Fruit fly (Drosophila melanogaster) whole organism, embryonic: Measurements from ENCODE around the gene Mbs.

Source experiments
- ATbp ChIP-seq: fragments of 200-800 bp; sonication (Bioruptor generic); optimal IDR thresholded peaks from 2 replicates; lab custom pipeline; 2017; ENCODE audit warnings: missing biosample characterization, mild to moderate bottlenecking, missing genetic modification characterization, missing genetic modification reagents
- BEAF-32 ChIP-seq: fragments of 200-800 bp; sonication (Bioruptor generic); optimal IDR thresholded peaks from 3 replicates; lab custom pipeline; 2017; ENCODE audit warnings: missing biosample characterization, missing genetic modification characterization, mild to moderate bottlenecking, moderate library complexity, missing genetic modification reagents
- CG11456 ChIP-seq: fragments of 200-800 bp; sonication (Bioruptor generic); IDR thresholded peaks from 3 replicates; pipeline ENCODE4 v1.3.6; 2022; ENCODE audit warnings: missing biosample characterization, missing genetic modification characterization
- CG1233 ChIP-seq: fragments of 200-800 bp; sonication (Bioruptor generic); optimal IDR thresholded peaks from 4 replicates; lab custom pipeline; 2018; ENCODE audit warnings: missing biosample characterization, mild to moderate bottlenecking, missing genetic modification characterization
- CG12769 ChIP-seq: fragments of 200-800 bp; sonication (Bioruptor generic); optimal IDR thresholded peaks from 2 replicates; lab custom pipeline; 2019; ENCODE audit warnings: missing biosample characterization, mild to moderate bottlenecking, missing genetic modification characterization, moderate library complexity
- CG13624 ChIP-seq: fragments of 200-800 bp; sonication (Bioruptor generic); optimal IDR thresholded peaks from 2 replicates; lab custom pipeline; 2016; ENCODE audit warnings: missing biosample characterization, missing genetic modification characterization
- CG13894 ChIP-seq: fragments of 200-800 bp; sonication (Bioruptor generic); optimal IDR thresholded peaks from 3 replicates; lab custom pipeline; 2018; ENCODE audit warnings: missing biosample characterization, mild to moderate bottlenecking, missing genetic modification characterization, moderate library complexity
- CG14441 ChIP-seq: fragments of 200-800 bp; sonication (Bioruptor generic); IDR thresholded peaks from 2 replicates; pipeline ENCODE4 v1.3.6; 2022; ENCODE audit warnings: missing biosample characterization, missing genetic modification characterization
- CG14965 ChIP-seq: fragments of 200-800 bp; sonication (Bioruptor generic); optimal IDR thresholded peaks from 2 replicates; lab custom pipeline; 2016; ENCODE audit warnings: missing biosample characterization, missing genetic modification characterization, borderline replicate concordance
- CG15601 ChIP-seq: fragments of 200-800 bp; sonication (Bioruptor generic); optimal IDR thresholded peaks from 3 replicates; lab custom pipeline; 2019; ENCODE audit warnings: missing biosample characterization, mild to moderate bottlenecking, missing genetic modification characterization, moderate library complexity
- CG15696 ChIP-seq: fragments of 200-800 bp; sonication (Bioruptor generic); optimal IDR thresholded peaks from 2 replicates; lab custom pipeline; 2019; ENCODE audit warnings: missing biosample characterization, mild to moderate bottlenecking, missing genetic modification characterization, moderate library complexity
- CG17361 ChIP-seq: fragments of 200-800 bp; sonication (Bioruptor generic); IDR thresholded peaks from 3 replicates; pipeline ENCODE4 v1.3.6; 2022; ENCODE audit warnings: missing biosample characterization, missing genetic modification characterization
- CG17912 ChIP-seq: fragments of 200-800 bp; sonication (Bioruptor generic); optimal IDR thresholded peaks from 2 replicates; lab custom pipeline; 2018; ENCODE audit warnings: missing biosample characterization, mild to moderate bottlenecking, missing genetic modification characterization
- CG2116 ChIP-seq: fragments of 200-800 bp; sonication (Bioruptor generic); optimal IDR thresholded peaks from 3 replicates; lab custom pipeline; 2018; ENCODE audit warnings: missing biosample characterization, mild to moderate bottlenecking, missing genetic modification characterization
- CG2889 ChIP-seq: fragments of 200-800 bp; sonication (Bioruptor generic); IDR thresholded peaks from 3 replicates; pipeline ENCODE4 v1.3.6; 2022; ENCODE audit warnings: missing biosample characterization, missing genetic modification characterization
- CG32532 ChIP-seq: fragments of 200-800 bp; sonication (Bioruptor generic); IDR thresholded peaks from 2 replicates; pipeline ENCODE4 v1.3.6; 2022; ENCODE audit warnings: missing biosample characterization, missing genetic modification characterization
- CG3281 ChIP-seq: fragments of 200-800 bp; sonication (Bioruptor generic); optimal IDR thresholded peaks from 3 replicates; lab custom pipeline; 2017; ENCODE audit warnings: missing biosample characterization, mild to moderate bottlenecking, missing genetic modification characterization
- CG4360 ChIP-seq: fragments of 200-800 bp; sonication (Bioruptor generic); IDR thresholded peaks from 2 replicates; pipeline ENCODE4 v1.3.6; 2022; ENCODE audit warnings: missing biosample characterization, missing genetic modification characterization
- CG4707 ChIP-seq: fragments of 200-800 bp; sonication (Bioruptor generic); optimal IDR thresholded peaks from 2 replicates; lab custom pipeline; 2018; ENCODE audit warnings: missing biosample characterization, mild to moderate bottlenecking, missing genetic modification characterization, moderate library complexity
- CG6654 ChIP-seq: fragments of 200-800 bp; sonication (Bioruptor generic); optimal IDR thresholded peaks from 2 replicates; lab custom pipeline; 2017; ENCODE audit warnings: missing biosample characterization, mild to moderate bottlenecking, missing genetic modification characterization
- CG8944 ChIP-seq: fragments of 200-800 bp; sonication (Bioruptor generic); optimal IDR thresholded peaks from 3 replicates; lab custom pipeline; 2016; ENCODE audit warnings: missing biosample characterization, missing genetic modification characterization
- CG9609 ChIP-seq: fragments of 200-800 bp; sonication (Bioruptor generic); optimal IDR thresholded peaks from 3 replicates; lab custom pipeline; 2016; ENCODE audit warnings: missing biosample characterization, missing genetic modification characterization
- Dad ChIP-seq: fragments of 200-800 bp; sonication (Bioruptor generic); optimal IDR thresholded peaks from 3 replicates; lab custom pipeline; 2016; ENCODE audit warnings: missing biosample characterization, missing genetic modification characterization
- Dbx ChIP-seq: fragments of 200-800 bp; sonication (Bioruptor generic); IDR thresholded peaks from 3 replicates; pipeline ENCODE4 v1.3.6; 2022; ENCODE audit warnings: missing biosample characterization, missing genetic modification characterization
- Dll ChIP-seq: fragments of 200-800 bp; sonication (Bioruptor generic); IDR thresholded peaks from 4 replicates; pipeline ENCODE4 v1.3.6; 2022; ENCODE audit warnings: missing biosample characterization, missing genetic modification characterization; ENCODE audit not compliant: partially characterized antibody
- H2.0 ChIP-seq: fragments of 200-800 bp; sonication (Bioruptor generic); IDR thresholded peaks from 2 replicates; pipeline ENCODE4 v1.3.6; 2022; ENCODE audit warnings: missing biosample characterization, missing genetic modification characterization
- Jarid2 ChIP-seq: fragments of 200-800 bp; sonication (Bioruptor generic); optimal IDR thresholded peaks from 3 replicates; lab custom pipeline; 2017; ENCODE audit warnings: mild to moderate bottlenecking, missing biosample characterization, missing genetic modification reagents, missing genetic modification characterization
- Mad ChIP-seq: fragments of 200-800 bp; sonication (Bioruptor generic); optimal IDR thresholded peaks from 2 replicates; lab custom pipeline; 2016; ENCODE audit warnings: missing biosample characterization, missing genetic modification characterization
- PHDP ChIP-seq: fragments of 200-800 bp; sonication (Bioruptor generic); optimal IDR thresholded peaks from 3 replicates; lab custom pipeline; 2018; ENCODE audit warnings: missing biosample characterization, mild to moderate bottlenecking, missing genetic modification characterization, moderate library complexity
- Rx ChIP-seq: fragments of 200-800 bp; sonication (Bioruptor generic); IDR thresholded peaks from 2 replicates; pipeline ENCODE4 v1.3.6; 2022; ENCODE audit warnings: missing biosample characterization, missing genetic modification characterization
- Sox102F ChIP-seq: fragments of 200-800 bp; sonication (Bioruptor generic); optimal IDR thresholded peaks from 2 replicates; lab custom pipeline; 2018; ENCODE audit warnings: missing biosample characterization, mild to moderate bottlenecking, missing genetic modification characterization, moderate library complexity
- Usf ChIP-seq: fragments of 200-800 bp; sonication (Bioruptor generic); optimal IDR thresholded peaks from 2 replicates; lab custom pipeline; 2017; ENCODE audit warnings: missing genotype, missing biosample characterization, missing genetic modification characterization
- ase ChIP-seq: fragments of 200-800 bp; sonication (Bioruptor generic); IDR thresholded peaks from 3 replicates; pipeline ENCODE4 v1.3.6; 2022; ENCODE audit warnings: missing biosample characterization, missing genetic modification characterization
- bsh ChIP-seq, 2 experiments: fragments of 200-800 bp; sonication (Bioruptor generic); optimal IDR thresholded peaks; 2 replicates each; lab custom pipeline; 2017 to 2018; ENCODE audit warnings: mild to moderate bottlenecking in 2 of 2, missing biosample characterization in 2 of 2, missing genetic modification characterization in 2 of 2, moderate library complexity in 1 of 2
- cas ChIP-seq: fragments of 200-800 bp; sonication (Bioruptor generic); IDR thresholded peaks from 2 replicates; pipeline ENCODE4 v1.3.6; 2022; ENCODE audit warnings: missing biosample characterization, missing genetic modification characterization
- cato ChIP-seq: fragments of 200-800 bp; sonication (Bioruptor generic); optimal IDR thresholded peaks from 2 replicates; lab custom pipeline; 2016; ENCODE audit warnings: missing biosample characterization, missing genetic modification characterization, borderline replicate concordance
- chif ChIP-seq, 2 experiments: fragments of 200-800 bp; sonication (Bioruptor generic); optimal IDR thresholded peaks; 3 replicates each; lab custom pipeline; 2016; ENCODE audit warnings: missing biosample characterization in 2 of 2, missing genetic modification characterization in 2 of 2
- danr ChIP-seq: fragments of 200-800 bp; sonication (Bioruptor generic); IDR thresholded peaks from 2 replicates; pipeline ENCODE4 v1.3.6; 2022; ENCODE audit warnings: missing biosample characterization, missing genetic modification characterization
- ewg ChIP-seq: fragments of 200-800 bp; sonication (Bioruptor generic); optimal IDR thresholded peaks from 3 replicates; lab custom pipeline; 2017; ENCODE audit warnings: mild to moderate bottlenecking, missing biosample characterization, missing genetic modification reagents, missing genetic modification characterization
- fd102C ChIP-seq: fragments of 200-800 bp; sonication (Bioruptor generic); optimal IDR thresholded peaks from 2 replicates; lab custom pipeline; 2018; ENCODE audit warnings: missing biosample characterization, mild to moderate bottlenecking, missing genetic modification characterization, moderate library complexity
- fu2 ChIP-seq: fragments of 200-800 bp; sonication (Bioruptor generic); optimal IDR thresholded peaks from 2 replicates; lab custom pipeline; 2016; ENCODE audit warnings: missing biosample characterization, missing genetic modification characterization
- kay ChIP-seq: fragments of 200-800 bp; sonication (Bioruptor generic); optimal IDR thresholded peaks from 2 replicates; lab custom pipeline; 2016; ENCODE audit warnings: missing biosample characterization, missing genetic modification characterization
- kni ChIP-seq: fragments of 200-800 bp; sonication (Bioruptor generic); optimal IDR thresholded peaks from 3 replicates; lab custom pipeline; 2017; ENCODE audit warnings: mild to moderate bottlenecking, missing biosample characterization, missing genetic modification reagents, missing genetic modification characterization
- odd ChIP-seq: fragments of 200-800 bp; sonication (Bioruptor generic); optimal IDR thresholded peaks from 2 replicates; lab custom pipeline; 2017; ENCODE audit warnings: missing biosample characterization, mild to moderate bottlenecking, missing genetic modification characterization
- prd ChIP-seq, 3 experiments: fragments of >200 bp in 2 of 3; fragments of 200-800 bp in 1 of 3; sonication (Bioruptor generic) in 1 of 3; optimal IDR thresholded peaks in 2 of 3; IDR thresholded peaks in 1 of 3; 2 replicates in 2 of 3; 3 replicates in 1 of 3; pipeline versions ENCODE4 v1.3.6 to Lab custom; 2017 to 2022; ENCODE audit warnings: missing biosample characterization in 1 of 3, missing genetic modification characterization in 1 of 3
- schlank ChIP-seq: fragments of 200-800 bp; sonication (Bioruptor generic); optimal IDR thresholded peaks from 2 replicates; lab custom pipeline; 2018; ENCODE audit warnings: missing biosample characterization, mild to moderate bottlenecking, missing genetic modification characterization
- tio ChIP-seq: fragments of 200-800 bp; sonication (Bioruptor generic); optimal IDR thresholded peaks from 2 replicates; lab custom pipeline; 2017; ENCODE audit warnings: missing biosample characterization, missing genetic modification characterization, inconsistent platforms
- toy ChIP-seq: fragments of 200-800 bp; sonication (Bioruptor generic); IDR thresholded peaks from 2 replicates; pipeline ENCODE4 v1.3.6; 2022; ENCODE audit warnings: missing biosample characterization, missing genetic modification characterization
- tup ChIP-seq: fragments of 200-800 bp; sonication (Bioruptor generic); optimal IDR thresholded peaks from 2 replicates; lab custom pipeline; 2016; ENCODE audit warnings: missing biosample characterization, mild to moderate bottlenecking, missing genetic modification characterization, moderate library complexity

Gene Mbs

DNA sequence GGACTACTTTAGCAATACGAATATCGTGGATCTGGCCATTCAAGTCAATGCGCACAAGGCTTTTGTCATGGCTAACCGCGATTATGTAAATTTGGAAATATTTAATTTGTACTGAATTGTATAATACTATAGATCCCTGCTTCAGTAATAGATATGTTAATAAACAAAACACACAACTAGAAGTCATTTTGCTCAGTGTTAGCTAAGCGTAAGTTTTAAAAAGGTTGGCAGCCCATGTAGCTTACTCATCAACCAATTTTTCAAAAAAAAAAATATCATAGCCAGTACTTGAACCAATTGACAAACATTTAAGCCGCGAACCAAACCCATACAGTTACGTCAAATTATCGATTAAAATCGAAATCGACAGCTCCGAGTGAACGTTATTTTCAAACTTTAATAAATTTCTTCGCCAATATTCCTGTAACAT lies 14.7 kb upstream of the Mbs start (continued):
- TF ChIP-seq CG6654 (GFP tag; lab: Kevin White, UChicago) (peak; percentile 7), ase (GFP tag; lab: Robert Waterston, UW) (peak; percentile 63; the same call in 2 of the 3 replicates), fd102C (peak; percentile 26), Sox102F (GFP tag; lab: Kevin White, UChicago) (peak; percentile 67), CG11456 (GFP tag; lab: Robert Waterston, UW) (peak; percentile 87), CG17912 (peak; percentile 14), kni (no peak), CG2889 (GFP tag; lab: Robert Waterston, UW) (peak; percentile 69; the same call in 2 of the 3 replicates), bsh (GFP tag; optimal IDR thresholded peaks at IDR 0.05; lab: Kevin White, UChicago) (peak; percentile 70 to 79), CG8944 (GFP tag; lab: Kevin White, UChicago) (peak; percentile 52), H2.0 (GFP tag; lab: Robert Waterston, UW) (peak; percentile 81), CG12769 (peak; percentile 88), CG15601 (tag; lab: Kevin White, UChicago) (peak; percentile 82), Usf (GFP tag; lab: Kevin White, UChicago) (peak; percentile 28), odd (GFP tag; lab: Kevin White, UChicago) (peak; percentile 65), CG3281 (GFP tag; lab: Kevin White, UChicago) (peak; percentile 81), chif (GFP tag; optimal IDR thresholded peaks at IDR 0.05; lab: Kevin White, UChicago) (peak; percentile 53 to 76), toy (GFP tag; lab: Robert Waterston, UW) (0 out of 2 replicates have a peak, but pooled peaks have one; percentile 26), CG14965 (GFP tag; lab: Kevin White, UChicago) (no peak), fu2 (peak; percentile 73), kay (peak; percentile 93), PHDP (tag; lab: Kevin White, UChicago) (peak; percentile 80), CG14441 (GFP tag; lab: Robert Waterston, UW) (peak; percentile 81), Dll (peak; percentile 57; the same call in 3 of the 4 replicates), Mad (GFP tag; lab: Kevin White, UChicago) (peak; percentile 69), Jarid2 (GFP tag; lab: Kevin White, UChicago) (peak; percentile 52), CG4707 (peak; percentile 46), CG13894 (peak; percentile 84), CG17361 (GFP tag; lab: Robert Waterston, UW) (peak; percentile 62; the same call in 1 of the 3 replicates), BEAF-32 (peak; percentile 66), CG2116 (GFP tag; lab: Kevin White, UChicago) (peak; percentile 95), CG1233 (GFP tag; lab: Kevin White, UChicago) (peak; percentile 53), tup (GFP tag; lab: Kevin White, UChicago) (peak; percentile 6), cas (GFP tag; lab: Robert Waterston, UW) (peak; percentile 72; the same call in 1 of the 2 replicates), tio (peak; percentile 30), CG15696 (tag; lab: Kevin White, UChicago) (peak; percentile 72), Rx (GFP tag; lab: Robert Waterston, UW) (peak; percentile 53; the same call in 1 of the 2 replicates), ATbp (GFP tag; lab: Kevin White, UChicago) (peak; percentile 63), danr (GFP tag; lab: Robert Waterston, UW) (0 out of 2 replicates have a peak, but pooled peaks have one; percentile 14), Dbx (GFP tag; lab: Robert Waterston, UW) (peak; percentile 92), CG32532 (GFP tag; lab: Robert Waterston, UW) (peak; percentile 90), cato (peak; percentile 36), schlank (tag; lab: Kevin White, UChicago) (peak; percentile 23), Dad (GFP tag; lab: Kevin White, UChicago) (peak; percentile 73), ewg (peak; percentile 61), CG4360 (GFP tag; lab: Robert Waterston, UW) (no peak), prd (optimal IDR thresholded peaks at IDR 0.05; lab: Kevin White, UChicago) (no peak), prd (GFP tag; IDR thresholded peaks at IDR 0.05; lab: Robert Waterston, UW) (peak; percentile 75), CG9609 (GFP tag; lab: Kevin White, UChicago) (peak; percentile 60), CG13624 (GFP tag; lab: Kevin White, UChicago) (peak; percentile 86)
